Fruit fly (Drosophila melanogaster) whole organism, pupa: ENCODE data around the gene CG14851.

ENCODE experiments used
- CG10348 ChIP-seq: fragments of 200-800 bp; sonication (Bioruptor generic); IDR thresholded peaks from 2 replicates; pipeline ENCODE4 v1.3.6; 2022; ENCODE audit warnings: missing biosample characterization, missing genetic modification characterization
- CG12605 ChIP-seq: fragments of 200-800 bp; sonication (Bioruptor generic); IDR thresholded peaks from 2 replicates; pipeline ENCODE4 v1.3.6; 2022; ENCODE audit warnings: missing biosample characterization, missing genetic modification characterization
- CG13204 ChIP-seq: fragments of 200-800 bp; sonication (Bioruptor generic); optimal IDR thresholded peaks from 2 replicates; lab custom pipeline; 2018; ENCODE audit warnings: missing biosample characterization, mild to moderate bottlenecking, missing genetic modification characterization, moderate library complexity
- CG14655 ChIP-seq: fragments of 200-800 bp; sonication (Bioruptor generic); optimal IDR thresholded peaks from 3 replicates; lab custom pipeline; 2017; ENCODE audit warnings: mild to moderate bottlenecking, missing biosample characterization, missing genetic modification reagents, missing genetic modification characterization
- CG15710 ChIP-seq: fragments of 200-800 bp; sonication (Bioruptor generic); optimal IDR thresholded peaks from 2 replicates; lab custom pipeline; 2018; ENCODE audit warnings: missing biosample characterization, mild to moderate bottlenecking, missing genetic modification characterization, moderate library complexity
- CG17806 ChIP-seq: fragments of 200-800 bp; sonication (Bioruptor generic); optimal IDR thresholded peaks from 2 replicates; lab custom pipeline; 2018; ENCODE audit warnings: missing biosample characterization, mild to moderate bottlenecking, missing genetic modification characterization, moderate library complexity
- CG32121 ChIP-seq: fragments of 200-800 bp; sonication (Bioruptor generic); IDR thresholded peaks from 2 replicates; pipeline ENCODE4 v1.3.6; 2022; ENCODE audit warnings: missing biosample characterization, missing genetic modification characterization
- CG34367 ChIP-seq: fragments of 200-800 bp; sonication (Bioruptor generic); optimal IDR thresholded peaks from 2 replicates; lab custom pipeline; 2018; ENCODE audit warnings: missing biosample characterization, mild to moderate bottlenecking, missing genetic modification characterization
- CG4496 ChIP-seq: fragments of 200-800 bp; sonication (Bioruptor generic); IDR thresholded peaks from 3 replicates; pipeline ENCODE4 v1.3.6; 2022; ENCODE audit warnings: missing biosample characterization, missing genetic modification characterization
- CG8159 ChIP-seq: fragments of 200-800 bp; sonication (Bioruptor generic); optimal IDR thresholded peaks from 3 replicates; lab custom pipeline; 2018; ENCODE audit warnings: missing biosample characterization, mild to moderate bottlenecking, missing genetic modification characterization, moderate library complexity
- CG8301 ChIP-seq: fragments of 200-800 bp; sonication (Bioruptor generic); optimal IDR thresholded peaks from 2 replicates; lab custom pipeline; 2018; ENCODE audit warnings: missing biosample characterization, mild to moderate bottlenecking, missing genetic modification characterization
- CG9948 ChIP-seq: fragments of 200-800 bp; sonication (Bioruptor generic); optimal IDR thresholded peaks from 2 replicates; lab custom pipeline; 2018; ENCODE audit warnings: missing biosample characterization, mild to moderate bottlenecking, missing genetic modification characterization, moderate library complexity
- D1 ChIP-seq: fragments of 200-800 bp; sonication (Bioruptor generic); optimal IDR thresholded peaks from 2 replicates; lab custom pipeline; 2018; ENCODE audit warnings: missing biosample characterization, mild to moderate bottlenecking, missing genetic modification characterization, moderate library complexity
- EcR ChIP-seq: fragments of 200-800 bp; sonication (Bioruptor generic); optimal IDR thresholded peaks from 3 replicates; lab custom pipeline; 2019; ENCODE audit warnings: missing biosample characterization, missing genetic modification characterization, mild to moderate bottlenecking, moderate library complexity, missing genetic modification reagents
- Ets98B ChIP-seq: fragments of 200-800 bp; sonication (Bioruptor generic); IDR thresholded peaks from 2 replicates; pipeline ENCODE4 v1.3.6; 2022; ENCODE audit warnings: missing biosample characterization, missing genetic modification characterization
- Pif1A ChIP-seq: fragments of 200-800 bp; sonication (Bioruptor generic); optimal IDR thresholded peaks from 3 replicates; lab custom pipeline; 2016; ENCODE audit warnings: missing biosample characterization, missing genetic modification characterization
- Pif1B ChIP-seq: fragments of 200-800 bp; sonication (Bioruptor generic); optimal IDR thresholded peaks from 3 replicates; lab custom pipeline; 2016; ENCODE audit warnings: missing biosample characterization, missing genetic modification characterization
- Snoo ChIP-seq: fragments of 200-800 bp; sonication (Bioruptor generic); optimal IDR thresholded peaks from 3 replicates; lab custom pipeline; 2017; ENCODE audit warnings: missing biosample characterization, mild to moderate bottlenecking, missing genetic modification characterization, inconsistent platforms
- fd96Ca ChIP-seq: fragments of 200-800 bp; sonication (Bioruptor generic); IDR thresholded peaks from 3 replicates; pipeline ENCODE4 v1.3.6; 2022; ENCODE audit warnings: missing biosample characterization, missing genetic modification characterization
- gl ChIP-seq: fragments of 200-800 bp; sonication (Bioruptor generic); optimal IDR thresholded peaks from 2 replicates; lab custom pipeline; 2018; ENCODE audit warnings: missing biosample characterization, mild to moderate bottlenecking, missing genetic modification characterization
- rn ChIP-seq: fragments of 200-800 bp; sonication (Bioruptor generic); IDR thresholded peaks from 2 replicates; pipeline ENCODE4 v1.3.6; 2022; ENCODE audit warnings: missing biosample characterization, missing genetic modification characterization

CG14851 gene

dm6 chr3R:14562040-14562439 is at the start of gene CG14851:
Gene CG14851 (plus strand): TSS chr3R:14562340.
- TF ChIP-seq CG34367 (tag; lab: Kevin White, UChicago) (no peak), CG32121 (no peak), CG14655 (GFP tag; lab: Kevin White, UChicago) (no peak), CG4496 (GFP tag; lab: Robert Waterston, UW) (no peak), EcR (no peak), CG8301 (tag; lab: Kevin White, UChicago) (no peak), CG17806 (no peak), rn (GFP tag; lab: Robert Waterston, UW) (no peak), CG15710 (tag; lab: Kevin White, UChicago) (no peak), CG13204 (no peak), CG9948 (tag; lab: Kevin White, UChicago) (no peak), gl (tag; lab: Kevin White, UChicago) (no peak), fd96Ca (no peak)

dm6 chr3R:14513420-14513819 is 48.7 kb upstream of the CG14851 start, which contains the start of gene CG8461:
Gene CG8461 (minus strand): TSS chr3R:14513637.
- TF ChIP-seq Ets98B = no peak
- TF ChIP-seq D1 (tag; lab: Kevin White, UChicago) = no peak
- TF ChIP-seq Pif1A (GFP tag; lab: Kevin White, UChicago) = no peak
- TF ChIP-seq fd96Ca = no peak
- TF ChIP-seq CG10348 = no peak
- no peak for TF ChIP-seq CG32121
- no peak for TF ChIP-seq EcR
- TF ChIP-seq Pif1B (GFP tag; lab: Kevin White, UChicago) = no peak
- TF ChIP-seq CG8159 (tag; lab: Kevin White, UChicago) = no peak
- TF ChIP-seq Snoo = no peak
- TF ChIP-seq gl (tag; lab: Kevin White, UChicago) = no peak
- TF ChIP-seq CG17806 = no peak
- TF ChIP-seq rn (GFP tag; lab: Robert Waterston, UW) = no peak
- no peak for TF ChIP-seq CG34367 (tag; lab: Kevin White, UChicago)

dm6 chr3R:14516742-14517141 is 45.4 kb upstream of the CG14851 start, which contains the start of gene CG34273:
Gene CG34273 (plus strand): TSS chr3R:14517042.
- TF ChIP-seq CG17806 = no peak
- TF ChIP-seq D1 (tag; lab: Kevin White, UChicago) = no peak
- no peak for TF ChIP-seq CG8301 (tag; lab: Kevin White, UChicago)
- TF ChIP-seq CG32121 = no peak
- no peak for TF ChIP-seq CG9948 (tag; lab: Kevin White, UChicago)

dm6 chr3R:14520749-14521148 is 41.4 kb upstream of the CG14851 start, which contains the start of gene Cyp313a1:
Gene Cyp313a1 (plus strand): TSS chr3R:14521049.
- TF ChIP-seq rn (GFP tag; lab: Robert Waterston, UW) (no peak), D1 (tag; lab: Kevin White, UChicago) (no peak)

- TF ChIP-seq CG14655 (GFP tag; lab: Kevin White, UChicago) (no peak), gl (tag; lab: Kevin White, UChicago) (no peak), CG10348 (no peak), CG9948 (tag; lab: Kevin White, UChicago) (no peak), CG15710 (tag; lab: Kevin White, UChicago) (no peak), Snoo (no peak), CG34367 (tag; lab: Kevin White, UChicago) (no peak), Pif1A (GFP tag; lab: Kevin White, UChicago) (no peak), Ets98B (no peak), fd96Ca (no peak), CG8301 (tag; lab: Kevin White, UChicago) (no peak), CG8159 (tag; lab: Kevin White, UChicago) (no peak), CG4496 (GFP tag; lab: Robert Waterston, UW) (no peak), EcR (no peak)
Observed at dm6 chr3R:14526657-14527056, 35.5 kb upstream of the CG14851 start.

dm6 chr3R:14542038-14542437 is 20.1 kb upstream of the CG14851 start:
- TF ChIP-seq Pif1B (GFP tag; lab: Kevin White, UChicago) (no peak), CG8301 (tag; lab: Kevin White, UChicago) (no peak), fd96Ca (no peak), rn (GFP tag; lab: Robert Waterston, UW) (no peak), CG8159 (tag; lab: Kevin White, UChicago) (no peak), Pif1A (GFP tag; lab: Kevin White, UChicago) (no peak), CG12605 (GFP tag; lab: Robert Waterston, UW) (no peak), CG32121 (no peak)

- TF ChIP-seq CG10348 = no peak
- no peak for TF ChIP-seq CG9948 (tag; lab: Kevin White, UChicago)
- TF ChIP-seq CG32121 = no peak
- no peak for TF ChIP-seq CG4496 (GFP tag; lab: Robert Waterston, UW)
- no peak for TF ChIP-seq CG8301 (tag; lab: Kevin White, UChicago)
- TF ChIP-seq Snoo = no peak
- no peak for TF ChIP-seq CG13204
- TF ChIP-seq CG14655 (GFP tag; lab: Kevin White, UChicago) = no peak
- TF ChIP-seq CG15710 (tag; lab: Kevin White, UChicago) = no peak
- TF ChIP-seq CG8159 (tag; lab: Kevin White, UChicago) = no peak
- TF ChIP-seq, all 21 proteins: peak for 0
Observed at dm6 chr3R:14548752-14549151, 13.4 kb upstream of the CG14851 start.
